Worm (Caenorhabditis elegans): ENCODE data around the gene grd-8.

Gene grd-8

ce11 chrV:7842228-7842627 is at the start of gene grd-8:
Gene grd-8 (plus strand): TSS chrV:7842528.
- TF ChIP-seq nhr-25 (tag; optimal IDR thresholded peaks at IDR 0.05) (no peak), elt-2 (tag; optimal IDR thresholded peaks at IDR 0.05) (no peak), mml-1 (tag; optimal IDR thresholded peaks at IDR 0.05) (no peak), ceh-9 (tag; optimal IDR thresholded peaks at IDR 0.05) (no peak)

DNA sequence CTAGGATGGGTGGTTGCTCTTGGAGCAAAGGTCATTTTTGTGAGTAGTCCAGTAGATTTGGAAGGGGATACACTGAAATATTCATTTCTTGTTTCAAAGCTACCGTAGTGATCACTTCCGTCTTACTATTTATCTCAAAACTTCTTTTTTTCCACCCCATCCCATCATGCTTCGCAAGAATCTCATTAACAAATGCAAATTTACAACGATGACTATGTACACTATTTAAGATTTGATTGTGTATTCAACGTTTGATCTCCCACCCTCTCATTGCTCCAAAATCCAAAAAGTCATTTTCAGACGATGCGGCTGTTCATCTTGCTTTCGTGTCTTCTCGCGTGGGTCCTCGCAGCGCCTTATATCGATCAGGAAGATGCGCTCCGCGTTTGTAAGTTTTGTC is 49.3 kb upstream of the grd-8 start, which contains the start of gene flp-21:
flp-21 (plus strand) TSS at position 301 of the 400 bp plus-strand sequence.
- TF ChIP-seq mml-1 (tag; optimal IDR thresholded peaks at IDR 0.05) (no peak), ama-1 (optimal IDR thresholded peaks at IDR 0.05) (no peak), jun-1 (tag; optimal IDR thresholded peaks at IDR 0.05) (no peak), nfya-1 (tag; optimal IDR thresholded peaks at IDR 0.05; ENCODE audit: insufficient read depth) (no peak), lsy-12 (tag; optimal IDR thresholded peaks at IDR 0.05) (no peak), egl-27 (tag; optimal IDR thresholded peaks at IDR 0.05) (no peak), ceh-82 (tag; optimal IDR thresholded peaks at IDR 0.05) (no peak), nhr-76 (tag; optimal IDR thresholded peaks at IDR 0.05) (no peak), tbx-2 (tag; optimal IDR thresholded peaks at IDR 0.05) (no peak), pqm-1 (tag; optimal IDR thresholded peaks at IDR 0.05) (no peak), eor-1 (tag; optimal IDR thresholded peaks at IDR 0.05) (no peak), lin-39 (tag; optimal IDR thresholded peaks at IDR 0.05) (no peak), aly-2 (tag; optimal IDR thresholded peaks at IDR 0.05) (no peak), sea-2 (GFP tag; optimal IDR thresholded peaks at IDR 0.05) (no peak), nhr-11 (tag; optimal IDR thresholded peaks at IDR 0.05) (no peak)

DNA sequence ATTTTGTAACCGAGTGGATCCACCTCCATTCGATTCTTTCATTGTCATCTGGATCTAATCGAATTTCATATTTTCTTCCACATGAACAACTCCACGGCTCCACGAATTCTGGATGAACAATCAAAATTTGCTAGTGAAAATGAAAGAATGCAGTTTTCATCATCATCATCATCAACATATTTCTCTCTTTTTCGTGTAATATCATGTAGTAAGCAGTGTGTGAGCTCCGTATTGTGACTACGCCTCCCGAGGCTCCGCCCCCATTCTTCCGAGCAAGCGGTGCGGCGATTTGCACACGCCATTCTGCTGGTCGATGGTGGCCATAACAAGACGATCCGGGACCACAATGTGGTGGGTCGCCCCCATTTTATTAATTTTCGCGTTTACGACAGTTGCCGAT is 44.2 kb upstream of the grd-8 start, which contains the start of gene ZK742.7:
ZK742.7 (plus strand) TSS at position 301 of the 400 bp plus-strand sequence.
- TF ChIP-seq fkh-2 (tag; optimal IDR thresholded peaks at IDR 0.05) (no peak), fkh-10 (GFP tag; optimal IDR thresholded peaks at IDR 0.05) (peak; percentile 15), lin-15B (tag; optimal IDR thresholded peaks at IDR 0.05) (no peak), daf-12 (tag; optimal IDR thresholded peaks at IDR 0.05) (no peak), ztf-11 (tag; optimal IDR thresholded peaks at IDR 0.05) (no peak), jun-1 (tag; optimal IDR thresholded peaks at IDR 0.05) (no peak)

- TF ChIP-seq elt-1 (tag; optimal IDR thresholded peaks at IDR 0.05): no peak
- TF ChIP-seq nhr-28 (tag; optimal IDR thresholded peaks at IDR 0.05): no peak
- no peak for TF ChIP-seq elt-2 (tag; optimal IDR thresholded peaks at IDR 0.05)
- TF ChIP-seq tbx-2 (tag; optimal IDR thresholded peaks at IDR 0.05): no peak
- no peak for TF ChIP-seq elt-3 (tag; optimal IDR thresholded peaks at IDR 0.05)
- no peak for TF ChIP-seq eor-1 (tag; optimal IDR thresholded peaks at IDR 0.05)
- no peak for TF ChIP-seq egl-27 (tag; optimal IDR thresholded peaks at IDR 0.05)
- TF ChIP-seq nhr-12 (tag; optimal IDR thresholded peaks at IDR 0.05): no peak
- TF ChIP-seq hmg-11 (tag; optimal IDR thresholded peaks at IDR 0.05): no peak
- no peak for TF ChIP-seq nhr-77 (tag; optimal IDR thresholded peaks at IDR 0.05)
- TF ChIP-seq nfya-1 (tag; optimal IDR thresholded peaks at IDR 0.05; ENCODE audit: insufficient read depth): no peak
- TF ChIP-seq fkh-2 (tag; optimal IDR thresholded peaks at IDR 0.05): no peak
- no peak for TF ChIP-seq ztf-4 (tag; optimal IDR thresholded peaks at IDR 0.05)
- no peak for TF ChIP-seq mdl-1 (tag; optimal IDR thresholded peaks at IDR 0.05)
- TF ChIP-seq daf-12 (tag; optimal IDR thresholded peaks at IDR 0.05): no peak
- no peak for TF ChIP-seq ceh-16 (tag; optimal IDR thresholded peaks at IDR 0.05)
Observed at ce11 chrV:7803563-7803962, 38.8 kb upstream of the grd-8 start.

- TF ChIP-seq jun-1 (tag; optimal IDR thresholded peaks at IDR 0.05) (peak; percentile 18), nhr-237 (tag; optimal IDR thresholded peaks at IDR 0.05) (no peak), nfya-1 (tag; optimal IDR thresholded peaks at IDR 0.05; ENCODE audit: insufficient read depth) (peak; percentile 64), lin-15B (tag; optimal IDR thresholded peaks at IDR 0.05) (peak; percentile 82), mdl-1 (tag; optimal IDR thresholded peaks at IDR 0.05) (no peak), elt-2 (tag; optimal IDR thresholded peaks at IDR 0.05) (peak; percentile 24), ama-1 (optimal IDR thresholded peaks at IDR 0.05) (peak; percentile 29), nhr-23 (tag; optimal IDR thresholded peaks at IDR 0.05) (peak; percentile 25), ceh-16 (tag; optimal IDR thresholded peaks at IDR 0.05) (no peak), nhr-11 (tag; optimal IDR thresholded peaks at IDR 0.05) (no peak), fkh-10 (GFP tag; optimal IDR thresholded peaks at IDR 0.05) (peak; percentile 42), hmg-11 (tag; optimal IDR thresholded peaks at IDR 0.05) (no peak), eor-1 (tag; optimal IDR thresholded peaks at IDR 0.05) (no peak), mml-1 (tag; optimal IDR thresholded peaks at IDR 0.05) (no peak), ztf-4 (tag; optimal IDR thresholded peaks at IDR 0.05) (no peak), pha-4 (tag; optimal IDR thresholded peaks at IDR 0.05) (peak; percentile 87), ZK546.5 (tag; optimal IDR thresholded peaks at IDR 0.05) (no peak), unc-39 (tag; optimal IDR thresholded peaks at IDR 0.05) (no peak), sea-2 (GFP tag; optimal IDR thresholded peaks at IDR 0.05) (no peak), lsy-12 (tag; optimal IDR thresholded peaks at IDR 0.05) (no peak), snpc-4 (tag; optimal IDR thresholded peaks at IDR 0.05) (peak; percentile 30), pqm-1 (tag; optimal IDR thresholded peaks at IDR 0.05) (no peak), ceh-82 (tag; optimal IDR thresholded peaks at IDR 0.05) (no peak), ceh-28 (tag; optimal IDR thresholded peaks at IDR 0.05) (peak; percentile 56), nhr-25 (tag; optimal IDR thresholded peaks at IDR 0.05) (peak; percentile 56), lin-39 (tag; optimal IDR thresholded peaks at IDR 0.05) (peak; percentile 87)
Observed at ce11 chrV:7804064-7804800, 38.1 kb upstream of the grd-8 start, which contains the start of gene uvs-1. Gene uvs-1 (minus strand): TSS chrV:7804208.
